Fruit fly (Drosophila melanogaster) whole organism: ENCODE results near the gene slpr.

Source experiments
- CG8478 ChIP-seq: fragments of >200 bp; optimal IDR thresholded peaks from 2 replicates; lab custom pipeline; 2018; ENCODE audit warnings: inconsistent platforms
- Dll ChIP-seq: fragments of >200 bp; optimal IDR thresholded peaks from 2 replicates; lab custom pipeline; 2017
- EcR ChIP-seq, 2 experiments: fragments of >200 bp; optimal IDR thresholded peaks; 2 replicates each; lab custom pipeline; 2017; ENCODE audit warnings: missing biosample characterization in 2 of 2, missing genetic modification characterization in 2 of 2, missing genetic modification reagents in 2 of 2
- pan ChIP-seq: fragments of >200 bp; optimal IDR thresholded peaks from 2 replicates; lab custom pipeline; 2017
- psq ChIP-seq: fragments of >200 bp; optimal IDR thresholded peaks from 2 replicates; lab custom pipeline; 2017
- usp ChIP-seq: fragments of >200 bp; optimal IDR thresholded peaks from 2 replicates; lab custom pipeline; 2017; ENCODE audit warnings: missing biosample characterization, missing genetic modification characterization, mixed read lengths

slpr gene

DNA sequence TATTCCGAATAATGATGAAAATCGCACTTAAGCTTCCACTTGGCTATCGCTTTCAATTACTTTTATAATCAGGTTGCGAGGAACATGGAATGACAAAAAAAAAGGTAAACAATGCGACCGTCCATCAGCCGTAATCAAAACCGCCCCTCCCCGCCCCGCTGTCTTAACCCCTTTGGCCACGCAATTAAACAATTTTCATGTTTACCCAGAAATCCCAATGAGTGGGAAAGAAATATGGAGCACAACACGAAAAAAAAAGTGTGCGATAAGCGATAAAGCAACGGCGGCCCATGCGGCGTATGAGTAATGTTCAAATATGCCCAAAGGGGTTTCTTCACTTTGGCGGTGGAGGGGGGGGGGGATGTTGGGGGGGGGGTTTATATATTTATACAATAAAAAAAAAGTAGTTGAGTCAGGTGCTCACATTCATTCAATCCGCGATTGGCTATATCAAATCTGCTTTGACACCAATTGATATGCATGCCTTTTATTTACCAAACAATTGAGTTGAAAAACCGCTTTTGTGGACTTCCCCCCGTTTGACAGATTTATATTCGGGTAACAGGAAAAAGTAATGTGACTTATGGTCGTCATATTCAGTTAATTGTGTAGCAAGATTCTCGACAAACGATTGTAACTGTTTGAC lies 22.1 kb upstream of the slpr start:
- TF ChIP-seq pan (lab: Kevin White, UChicago) (no peak), psq (lab: Kevin White, UChicago) (no peak), usp (GFP tag; lab: Kevin White, UChicago) (no peak), CG8478 (lab: Kevin White, UChicago) (no peak), EcR (GFP tag; optimal IDR thresholded peaks at IDR 0.05; lab: Kevin White, UChicago) (no peak), Dll (lab: Kevin White, UChicago) (no peak)

DNA sequence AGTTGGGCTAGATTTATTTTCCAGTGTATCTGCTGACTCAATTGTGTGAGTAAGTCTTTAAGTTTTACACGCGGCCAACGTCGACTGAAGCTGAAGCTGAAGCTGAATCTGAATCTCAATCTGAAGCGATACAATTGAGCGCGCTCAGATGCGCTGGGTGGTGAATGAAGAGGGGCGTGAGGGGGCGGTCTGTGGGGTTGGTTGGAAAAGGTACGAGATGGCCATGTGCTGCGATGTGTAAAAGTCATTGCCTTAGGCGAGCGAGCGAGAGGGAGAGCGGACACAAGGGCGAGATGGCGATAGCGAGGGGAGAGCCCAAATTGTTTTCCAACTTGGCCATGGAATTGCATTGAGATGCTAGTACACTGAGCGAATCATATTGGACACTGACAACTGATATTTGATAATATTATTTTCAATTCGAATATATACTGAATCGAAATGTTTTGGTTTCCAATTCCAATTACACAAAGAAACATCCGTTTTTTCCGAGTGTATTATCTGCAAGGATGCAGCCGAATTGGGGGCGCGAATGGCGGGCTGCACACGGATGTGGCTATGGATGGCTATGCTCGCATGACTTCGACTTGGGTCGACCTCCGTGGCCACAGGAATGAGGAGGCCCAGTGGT lies 19.7 kb upstream of the slpr start:
- TF ChIP-seq EcR (GFP tag; optimal IDR thresholded peaks at IDR 0.05; lab: Kevin White, UChicago) (peak in 1 of 2 experiments; percentile 55), Dll (lab: Kevin White, UChicago) (no peak)

DNA sequence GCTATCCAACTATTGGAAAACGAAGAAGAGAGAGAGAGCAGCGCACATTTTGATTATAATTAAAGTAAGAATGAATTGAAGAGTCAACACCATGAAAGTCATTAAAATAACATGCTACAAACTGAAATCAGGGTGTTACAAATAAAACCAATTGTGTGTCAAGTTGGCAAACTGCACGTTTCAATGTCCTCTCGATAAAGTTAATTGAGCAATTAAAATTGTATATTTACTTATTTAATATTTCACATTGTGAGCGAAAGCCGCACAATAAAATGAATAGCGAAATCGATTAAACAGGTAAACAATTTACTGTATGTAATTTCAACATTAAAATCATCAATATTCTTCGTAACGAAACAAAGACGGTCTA lies 19.2 kb upstream of the slpr start:
- TF ChIP-seq usp (GFP tag; lab: Kevin White, UChicago) = no peak

DNA sequence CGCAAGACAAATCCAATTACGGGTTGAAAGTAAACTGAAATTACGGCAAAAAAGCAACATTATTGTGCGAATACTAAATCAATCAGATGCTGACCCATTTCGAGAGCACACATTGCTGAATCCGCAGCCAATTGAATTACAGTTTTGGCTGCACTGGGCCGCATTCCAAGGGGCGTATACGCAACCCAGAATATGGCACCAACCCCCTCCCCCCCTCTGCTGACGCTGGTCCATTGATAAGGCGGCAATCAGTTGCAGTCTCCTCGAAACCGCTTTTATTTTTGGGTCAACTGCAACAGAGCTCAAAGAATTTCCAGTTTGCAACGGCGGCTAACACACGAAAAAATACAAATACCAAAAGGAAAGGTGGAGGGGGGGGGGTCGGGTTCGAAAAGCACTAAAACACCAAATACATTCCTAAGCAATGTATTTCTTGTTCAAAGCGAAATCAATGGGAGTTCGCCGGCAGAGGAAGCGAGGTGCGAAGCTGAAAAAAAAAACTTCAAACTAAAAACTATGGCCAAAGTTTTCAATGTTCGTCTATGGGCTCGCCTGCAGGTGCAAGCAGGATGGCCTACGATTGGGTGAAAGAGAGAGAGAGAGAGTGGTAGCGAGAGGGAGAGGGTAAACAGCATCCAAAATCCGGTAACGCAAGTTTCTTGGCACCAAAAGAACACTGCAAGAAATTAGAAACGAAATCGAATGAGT lies 18.6 kb upstream of the slpr start:
- TF ChIP-seq Dll (lab: Kevin White, UChicago) (no peak), CG8478 (lab: Kevin White, UChicago) (no peak), usp (GFP tag; lab: Kevin White, UChicago) (no peak), pan (lab: Kevin White, UChicago) (no peak), psq (lab: Kevin White, UChicago) (no peak)

DNA sequence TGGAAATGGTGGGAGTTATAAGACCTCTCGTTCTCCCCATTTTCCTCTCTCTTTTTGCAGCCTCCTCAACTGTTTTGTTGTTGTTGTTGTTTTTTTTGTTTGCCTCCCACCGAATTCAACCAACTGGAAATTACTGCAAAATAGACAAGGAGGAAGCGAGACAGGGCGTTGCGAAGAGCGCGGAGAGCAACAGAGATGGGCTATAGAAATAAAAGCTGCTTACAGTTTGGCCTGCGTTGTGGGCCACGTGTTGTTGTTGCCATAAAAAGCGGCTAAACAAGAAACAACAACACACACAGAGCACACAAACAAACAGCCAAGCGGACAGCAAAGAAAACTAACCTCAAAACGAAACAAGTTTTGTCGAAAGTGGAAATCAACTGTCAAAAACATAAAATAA lies 17.6 kb upstream of the slpr start:
- no peak for TF ChIP-seq CG8478 (lab: Kevin White, UChicago)
- TF ChIP-seq pan (lab: Kevin White, UChicago) = no peak

DNA sequence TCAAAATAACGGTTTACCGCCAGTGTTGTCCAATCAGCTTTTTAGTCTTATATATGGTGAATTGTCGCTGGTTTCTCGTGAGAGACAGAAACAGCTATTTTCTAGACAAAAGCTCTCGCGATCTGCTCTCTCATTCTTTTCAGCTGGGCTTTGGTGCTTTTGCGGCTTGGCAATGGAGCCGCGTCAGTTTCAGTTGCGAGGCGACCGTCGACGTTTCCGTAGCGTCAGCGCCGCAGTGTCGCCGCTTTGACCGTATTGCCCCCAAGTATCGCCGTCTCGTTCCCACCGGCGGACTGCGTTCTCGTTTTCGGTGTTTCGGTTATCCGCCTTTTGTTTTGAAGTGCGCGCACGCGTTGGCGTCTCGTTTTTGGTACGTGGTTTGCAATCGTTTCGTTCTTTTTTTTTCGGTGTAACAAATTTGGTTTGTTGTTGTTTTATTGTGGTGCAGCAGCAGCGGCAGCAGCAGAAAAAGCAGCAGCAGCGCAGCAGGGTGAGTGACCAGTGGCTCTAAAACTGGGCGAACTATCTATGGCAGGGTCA lies 16.1 kb upstream of the slpr start:
- TF ChIP-seq psq (lab: Kevin White, UChicago) (no peak), usp (GFP tag; lab: Kevin White, UChicago) (no peak), pan (lab: Kevin White, UChicago) (no peak), EcR (GFP tag; optimal IDR thresholded peaks at IDR 0.05; lab: Kevin White, UChicago) (no peak), Dll (lab: Kevin White, UChicago) (no peak), CG8478 (lab: Kevin White, UChicago) (no peak)

DNA sequence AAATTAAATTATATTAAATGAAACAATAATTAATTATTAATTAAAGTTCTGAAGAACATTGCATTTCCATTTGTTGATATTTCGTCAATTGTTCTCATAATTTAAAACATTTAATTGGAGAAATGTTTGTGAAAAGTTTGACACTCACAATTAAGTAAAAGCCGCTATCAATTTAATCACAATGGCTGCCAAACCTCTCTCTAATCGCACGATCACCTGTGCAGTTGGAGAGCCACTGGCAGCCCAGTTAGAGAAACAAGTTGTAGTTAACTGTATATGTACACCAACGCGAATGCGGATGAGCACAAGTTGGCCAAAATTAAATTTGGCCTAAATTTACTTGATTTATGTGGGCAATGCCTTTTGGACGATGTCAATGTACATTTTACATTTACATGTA lies 15.2 kb upstream of the slpr start:
- no peak for TF ChIP-seq psq (lab: Kevin White, UChicago)
- no peak for TF ChIP-seq Dll (lab: Kevin White, UChicago)
- TF ChIP-seq usp (GFP tag; lab: Kevin White, UChicago) = no peak
- TF ChIP-seq EcR (GFP tag; optimal IDR thresholded peaks at IDR 0.05; lab: Kevin White, UChicago) = no peak
- no peak for TF ChIP-seq CG8478 (lab: Kevin White, UChicago)
- no peak for TF ChIP-seq pan (lab: Kevin White, UChicago)

DNA sequence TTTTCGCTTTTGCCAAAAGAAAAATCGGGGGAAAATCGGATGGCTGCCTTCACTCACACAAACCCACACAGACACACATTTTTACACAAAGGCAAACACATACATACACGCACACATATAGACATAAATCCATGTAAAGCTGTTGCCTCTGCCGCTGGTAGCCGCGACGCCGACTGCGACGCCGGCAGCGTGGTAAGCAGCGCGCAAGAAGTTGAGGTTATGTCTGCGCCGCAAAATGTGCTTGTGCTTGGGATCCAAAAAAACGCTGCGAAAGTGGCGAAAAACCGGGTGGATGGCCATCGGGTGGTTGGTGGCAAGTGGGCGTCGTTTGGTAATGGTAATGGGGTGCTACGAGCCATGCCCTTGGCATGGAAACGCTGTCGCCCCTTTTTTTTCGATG lies 2.9 kb upstream of the slpr start:
- TF ChIP-seq psq (lab: Kevin White, UChicago) (no peak), CG8478 (lab: Kevin White, UChicago) (no peak), pan (lab: Kevin White, UChicago) (no peak), Dll (lab: Kevin White, UChicago) (no peak)

DNA sequence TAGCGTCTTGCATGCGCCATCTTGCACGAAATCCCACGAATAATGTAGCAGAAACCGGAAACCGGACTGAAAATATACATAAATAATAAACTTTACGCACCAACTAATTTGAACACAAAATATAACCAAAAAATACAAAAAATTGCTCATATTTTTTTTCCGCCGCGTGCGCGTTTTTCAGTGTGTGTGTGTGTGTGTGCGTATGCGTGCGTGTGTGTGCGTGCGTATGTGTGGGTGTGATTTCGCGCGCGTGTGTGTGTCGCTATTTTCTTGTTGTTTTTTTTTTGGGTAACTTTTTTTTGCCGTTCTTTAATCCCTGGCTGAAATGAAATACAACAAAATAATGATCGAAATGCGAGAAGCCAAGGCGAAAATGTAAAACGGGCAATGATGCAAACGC lies 2.0 kb upstream of the slpr start:
- TF ChIP-seq CG8478 (lab: Kevin White, UChicago) (no peak), EcR (GFP tag; optimal IDR thresholded peaks at IDR 0.05; lab: Kevin White, UChicago) (no peak), usp (GFP tag; lab: Kevin White, UChicago) (no peak), psq (lab: Kevin White, UChicago) (no peak), Dll (lab: Kevin White, UChicago) (no peak), pan (lab: Kevin White, UChicago) (no peak)

DNA sequence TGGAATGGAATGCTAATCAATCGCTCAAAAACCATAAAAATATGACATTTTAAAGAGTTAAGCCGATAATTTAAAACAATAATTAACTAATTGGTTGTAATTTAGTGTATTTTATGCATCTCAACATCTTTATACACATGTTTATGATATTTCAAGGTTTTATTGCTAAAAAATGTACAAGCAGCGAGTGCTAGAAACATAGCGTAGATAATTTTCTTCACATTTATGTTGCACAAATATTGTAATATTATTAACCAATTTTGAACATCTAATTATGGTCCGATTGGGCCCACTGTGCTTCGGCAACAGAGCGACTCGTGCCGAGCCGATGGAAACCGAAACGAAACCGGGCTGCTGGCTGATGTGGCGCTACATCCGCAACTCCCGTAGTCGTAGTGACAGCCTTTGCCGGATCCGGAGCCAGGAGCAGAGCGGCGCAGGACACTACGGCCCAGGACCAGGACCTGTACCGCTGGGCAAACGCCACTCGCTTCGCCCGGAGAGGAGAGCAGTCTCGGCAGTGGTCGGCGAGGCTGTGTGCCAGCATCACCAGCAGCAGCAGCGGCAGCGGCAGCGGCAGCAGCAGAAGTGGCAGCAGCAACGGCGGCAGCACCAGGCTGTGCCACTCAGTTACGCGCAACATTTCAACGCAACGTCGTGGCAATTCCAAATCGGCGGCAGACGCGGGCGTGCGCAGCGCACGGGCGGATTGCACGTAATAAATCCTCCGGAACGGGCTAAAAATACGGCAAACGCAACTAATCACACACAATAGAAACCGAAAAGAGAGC lies 1.4 kb upstream of the slpr start, which contains the start of gene sdt:
TSS of gene sdt (plus strand) at position 385 of the 791 bp plus-strand sequence.
- TF ChIP-seq usp (GFP tag; lab: Kevin White, UChicago) (no peak), EcR (GFP tag; optimal IDR thresholded peaks at IDR 0.05; lab: Kevin White, UChicago) (no peak), Dll (lab: Kevin White, UChicago) (no peak), psq (lab: Kevin White, UChicago) (no peak), CG8478 (lab: Kevin White, UChicago) (no peak), pan (lab: Kevin White, UChicago) (no peak)

DNA sequence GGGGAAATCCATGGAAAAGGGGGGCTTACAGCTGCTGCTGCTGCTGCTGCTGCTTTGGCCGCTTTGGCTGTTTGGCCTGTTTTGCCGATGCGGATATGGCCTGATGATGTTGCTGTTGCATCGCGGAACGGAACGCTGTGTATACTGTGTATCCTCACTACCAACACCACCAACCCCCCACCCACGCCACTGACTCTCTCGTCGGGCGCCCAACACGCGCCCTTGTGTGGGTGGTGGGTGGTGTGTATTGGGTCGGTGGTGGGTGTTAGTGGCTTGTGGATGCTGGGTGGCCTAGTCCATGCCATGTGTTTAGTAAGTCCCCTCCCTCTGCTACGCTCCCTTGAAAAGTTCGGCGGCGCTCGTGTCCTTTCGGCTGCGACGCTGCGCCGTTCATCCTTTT lies 757 bp upstream of the slpr start:
- no peak for TF ChIP-seq EcR (GFP tag; optimal IDR thresholded peaks at IDR 0.05; lab: Kevin White, UChicago)
- no peak for TF ChIP-seq CG8478 (lab: Kevin White, UChicago)
- no peak for TF ChIP-seq psq (lab: Kevin White, UChicago)
- TF ChIP-seq pan (lab: Kevin White, UChicago) = no peak
- TF ChIP-seq usp (GFP tag; lab: Kevin White, UChicago) = no peak
- no peak for TF ChIP-seq Dll (lab: Kevin White, UChicago)
